Worm (Caenorhabditis elegans): Measurements from ENCODE around the gene grd-2.
"Not testable (repeated sequence)": the region's sequence is repeated elsewhere in the genome, so short reads cannot be mapped to it uniquely, and the experiment has no call there.

ce11 chrV:20568995-20569394 lies 40.6 kb upstream of the grd-2 start, which contains the start of gene F26F2.4:
- not testable (repeated sequence) for TF ChIP-seq hmg-1.1 (GFP tag; IDR thresholded peaks at IDR 0.05); daf-8 (GFP tag; IDR thresholded peaks at IDR 0.05); nhr-6 (tag; optimal IDR thresholded peaks at IDR 0.05); nhr-237 (tag; optimal IDR thresholded peaks at IDR 0.05); unc-39 (tag; optimal IDR thresholded peaks at IDR 0.05); unc-62 (GFP tag; optimal IDR thresholded peaks at IDR 0.05 in 1 of 2); unc-62 (tag; optimal IDR thresholded peaks at IDR 0.05); nhr-41 (GFP tag; IDR thresholded peaks at IDR 0.05); lsy-2 (tag; optimal IDR thresholded peaks at IDR 0.05); ama-1 (optimal IDR thresholded peaks at IDR 0.05); nhr-28 (tag; optimal IDR thresholded peaks at IDR 0.05); nhr-11 (tag; optimal IDR thresholded peaks at IDR 0.05); nhr-77 (tag; optimal IDR thresholded peaks at IDR 0.05)

Data from whole organism, L4 larva.